Worm (Caenorhabditis elegans): ENCODE measurements around the gene mdt-30.

The mdt-30 gene

ce11 chrIII:8001557-8001956 is 26.3 kb downstream of the mdt-30 start:
- TF ChIP-seq flt-1 (GFP tag; IDR thresholded peaks at IDR 0.05) (no peak), ceh-36 (tag; optimal IDR thresholded peaks at IDR 0.05) (no peak), hnd-1 (tag; optimal IDR thresholded peaks at IDR 0.05) (no peak), aly-1 (tag; optimal IDR thresholded peaks at IDR 0.05) (no peak), tbx-37 (GFP tag; conservative IDR thresholded peaks at IDR 0.05) (no peak), tra-4 (tag; optimal IDR thresholded peaks at IDR 0.05) (no peak)

ce11 chrIII:7997447-7998046 is 30.3 kb downstream of the mdt-30 start:
- TF ChIP-seq aly-1 (tag; optimal IDR thresholded peaks at IDR 0.05) (no peak), sea-1 (GFP tag; conservative IDR thresholded peaks at IDR 0.05) (no peak), ceh-13 (GFP tag; optimal IDR thresholded peaks at IDR 0.05) (no peak), flt-1 (GFP tag; IDR thresholded peaks at IDR 0.05) (no peak)

ce11 chrIII:7996353-7996752 is 31.5 kb downstream of the mdt-30 start, which contains the start of gene npr-17:
Gene npr-17 (minus strand): TSS chrIII:7996453.
- TF ChIP-seq pes-1 (GFP tag; IDR thresholded peaks at IDR 0.05) (no peak), tbx-37 (GFP tag; conservative IDR thresholded peaks at IDR 0.05) (no peak), hnd-1 (tag; optimal IDR thresholded peaks at IDR 0.05) (no peak), scrt-1 (GFP tag; IDR thresholded peaks at IDR 0.05) (no peak), ets-7 (tag; optimal IDR thresholded peaks at IDR 0.05) (no peak), tra-4 (tag; optimal IDR thresholded peaks at IDR 0.05) (no peak), sea-1 (GFP tag; conservative IDR thresholded peaks at IDR 0.05) (no peak), F13C5.2 (tag; optimal IDR thresholded peaks at IDR 0.05) (no peak), ceh-36 (tag; optimal IDR thresholded peaks at IDR 0.05) (no peak), ama-1 (optimal IDR thresholded peaks at IDR 0.05) (no peak), hmg-4 (GFP tag; optimal IDR thresholded peaks at IDR 0.05) (no peak)

ce11 chrIII:7986585-7987171 is 41.2 kb downstream of the mdt-30 start, which contains the start of gene hrpk-2:
Gene hrpk-2 (plus strand): TSS chrIII:7987121.
- TF ChIP-seq ceh-13 (GFP tag; optimal IDR thresholded peaks at IDR 0.05) (no peak), hnd-1 (tag; optimal IDR thresholded peaks at IDR 0.05) (no peak), scrt-1 (GFP tag; IDR thresholded peaks at IDR 0.05) (no peak), sea-1 (GFP tag; conservative IDR thresholded peaks at IDR 0.05) (no peak), ama-1 (optimal IDR thresholded peaks at IDR 0.05) (no peak), flt-1 (GFP tag; IDR thresholded peaks at IDR 0.05) (no peak), hmbx-1 (tag; optimal IDR thresholded peaks at IDR 0.05) (no peak), pes-1 (GFP tag; IDR thresholded peaks at IDR 0.05) (no peak), B0310.2 (tag; optimal IDR thresholded peaks at IDR 0.05) (no peak), ets-7 (tag; optimal IDR thresholded peaks at IDR 0.05) (no peak), F13C5.2 (tag; optimal IDR thresholded peaks at IDR 0.05) (no peak), tbx-11 (GFP tag; IDR thresholded peaks at IDR 0.05) (no peak), hmg-4 (GFP tag; optimal IDR thresholded peaks at IDR 0.05) (no peak), tbx-37 (GFP tag; conservative IDR thresholded peaks at IDR 0.05) (no peak), aly-1 (tag; optimal IDR thresholded peaks at IDR 0.05) (no peak)

ce11 chrIII:7981938-7982337 is 45.9 kb downstream of the mdt-30 start:
- TF ChIP-seq hmg-4 (GFP tag; optimal IDR thresholded peaks at IDR 0.05) (no peak), tbx-37 (GFP tag; conservative IDR thresholded peaks at IDR 0.05) (no peak), hmbx-1 (tag; optimal IDR thresholded peaks at IDR 0.05) (no peak), tra-4 (tag; optimal IDR thresholded peaks at IDR 0.05) (no peak)

- no peak for TF ChIP-seq ceh-13 (GFP tag; optimal IDR thresholded peaks at IDR 0.05)
- TF ChIP-seq tra-4 (tag; optimal IDR thresholded peaks at IDR 0.05) = no peak
- no peak for TF ChIP-seq scrt-1 (GFP tag; IDR thresholded peaks at IDR 0.05)
- TF ChIP-seq hmg-4 (GFP tag; optimal IDR thresholded peaks at IDR 0.05) = no peak
- TF ChIP-seq hnd-1 (tag; optimal IDR thresholded peaks at IDR 0.05) = no peak
- TF ChIP-seq pes-1 (GFP tag; IDR thresholded peaks at IDR 0.05) = no peak
- TF ChIP-seq ama-1 (optimal IDR thresholded peaks at IDR 0.05) = no peak
These were observed 46.6 kb downstream of the mdt-30 start for ce11 chrIII:7981233-7981632.

ce11 chrIII:7979659-7980058 is 48.2 kb downstream of the mdt-30 start, which contains the start of gene clp-1:
Gene clp-1 (plus strand): TSS chrIII:7979959.
- TF ChIP-seq flt-1 (GFP tag; IDR thresholded peaks at IDR 0.05) (no peak), tra-4 (tag; optimal IDR thresholded peaks at IDR 0.05) (no peak), ama-1 (optimal IDR thresholded peaks at IDR 0.05) (no peak), tbx-37 (GFP tag; conservative IDR thresholded peaks at IDR 0.05) (no peak), ceh-36 (tag; optimal IDR thresholded peaks at IDR 0.05) (no peak), ceh-13 (GFP tag; optimal IDR thresholded peaks at IDR 0.05) (no peak), tbx-11 (GFP tag; IDR thresholded peaks at IDR 0.05) (no peak), hmg-4 (GFP tag; optimal IDR thresholded peaks at IDR 0.05) (no peak), pes-1 (GFP tag; IDR thresholded peaks at IDR 0.05) (no peak), hnd-1 (tag; optimal IDR thresholded peaks at IDR 0.05) (no peak), B0310.2 (tag; optimal IDR thresholded peaks at IDR 0.05) (no peak), F13C5.2 (tag; optimal IDR thresholded peaks at IDR 0.05) (no peak), ets-7 (tag; optimal IDR thresholded peaks at IDR 0.05) (no peak), sea-1 (GFP tag; conservative IDR thresholded peaks at IDR 0.05) (no peak), scrt-1 (GFP tag; IDR thresholded peaks at IDR 0.05) (no peak), hmbx-1 (tag; optimal IDR thresholded peaks at IDR 0.05) (no peak), aly-1 (tag; optimal IDR thresholded peaks at IDR 0.05) (no peak)

- TF ChIP-seq pes-1 (GFP tag; IDR thresholded peaks at IDR 0.05) (no peak), aly-1 (tag; optimal IDR thresholded peaks at IDR 0.05) (no peak), hmbx-1 (tag; optimal IDR thresholded peaks at IDR 0.05) (no peak), ets-7 (tag; optimal IDR thresholded peaks at IDR 0.05) (no peak)
These were observed 49.1 kb downstream of the mdt-30 start for ce11 chrIII:7978723-7979122.
